Worm (Caenorhabditis elegans) whole organism, early embryonic: ENCODE results near the gene C09G9.1.

Experiments
- F13C5.2 ChIP-seq: sonication (generic microtip); optimal IDR thresholded peaks from 2 replicates; lab custom pipeline; 2017; ENCODE audit warnings: mild to moderate bottlenecking, missing genetic modification characterization, inconsistent platforms, missing compliant biosample characterization
- ama-1 ChIP-seq: fragments of 150-350 bp; optimal IDR thresholded peaks from 2 replicates; lab custom pipeline; 2014
- ceh-13 ChIP-seq: fragments of 200-800 bp; sonication (Bioruptor generic); optimal IDR thresholded peaks from 2 replicates; lab custom pipeline; 2018; ENCODE audit warnings: mild to moderate bottlenecking, missing genetic modification characterization, missing compliant biosample characterization
- flt-1 ChIP-seq: fragments of 200-800 bp; sonication (Bioruptor generic); IDR thresholded peaks from 2 replicates; pipeline ENCODE4 v1.3.6; 2022; ENCODE audit warnings: missing genetic modification characterization, missing compliant biosample characterization
- sea-1 ChIP-seq: fragments of 200-800 bp; sonication (Bioruptor generic); conservative IDR thresholded peaks from 2 replicates; pipeline ENCODE4 v1.3.6; 2022; ENCODE audit warnings: missing genetic modification characterization, missing compliant biosample characterization
- tbx-11 ChIP-seq: fragments of 200-800 bp; sonication (Bioruptor generic); IDR thresholded peaks from 2 replicates; pipeline ENCODE4 v1.3.6; 2022; ENCODE audit warnings: missing genetic modification characterization, missing compliant biosample characterization
- tra-4 ChIP-seq: sonication (generic microtip); optimal IDR thresholded peaks from 2 replicates; lab custom pipeline; 2017; ENCODE audit warnings: missing genetic modification characterization, missing compliant biosample characterization

- TF ChIP-seq tra-4 (no peak), flt-1 (GFP tag; lab: Robert Waterston, UW) (no peak), ceh-13 (no peak), tbx-11 (no peak), ama-1 (lab: Kevin White, UChicago) (no peak), sea-1 (no peak), F13C5.2 (tag; lab: Kevin White, UChicago) (no peak)
Measured at ce11 chrIV:8817639-8818038, 47.6 kb downstream of the C09G9.1 start, which contains the start of gene T28C6.10.
